Worm (Caenorhabditis elegans): ENCODE results near the gene W02B12.12.
A peak's percentile ranks its signal among the peaks of the same experiment; 100 is the strongest.
"Not testable (repeated sequence)": the region's sequence is repeated elsewhere in the genome, so short reads cannot be mapped to it uniquely, and the experiment has no call there.

The W02B12.12 gene

DNA sequence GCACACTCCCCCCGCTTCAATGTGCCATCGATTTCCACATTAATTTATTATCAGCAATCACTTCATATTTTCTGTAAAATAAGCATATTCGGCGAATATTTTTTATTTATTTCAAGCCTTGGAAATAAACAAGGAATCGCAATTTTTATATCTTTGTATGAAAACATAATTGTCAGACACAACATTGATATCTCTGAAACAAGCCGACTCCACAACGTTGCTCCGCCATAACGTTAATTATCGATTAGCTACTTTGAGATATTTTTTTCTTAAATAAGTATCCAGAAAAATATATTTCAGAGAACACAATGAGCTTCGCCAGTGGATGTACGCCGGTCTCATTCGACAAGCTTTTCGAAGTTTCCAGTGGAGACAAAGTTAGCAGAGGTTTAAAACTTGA lies 35.1 kb downstream of the W02B12.12 start, which contains the start of gene adbp-1:
Gene adbp-1 (plus strand): TSS at position 301 of the 400 bp plus-strand sequence.
- no peak for TF ChIP-seq ceh-63 (GFP tag; optimal IDR thresholded peaks at IDR 0.05)
- TF ChIP-seq hlh-17 (GFP tag; optimal IDR thresholded peaks at IDR 0.05; ENCODE audit: borderline replicate concordance) = no peak
- TF ChIP-seq nhr-77 (tag; optimal IDR thresholded peaks at IDR 0.05) = no peak
- no peak for TF ChIP-seq unc-62 (GFP tag; optimal IDR thresholded peaks at IDR 0.05)
- TF ChIP-seq vab-15 (tag; optimal IDR thresholded peaks at IDR 0.05) = no peak
- TF ChIP-seq ama-1 (optimal IDR thresholded peaks at IDR 0.05) = no peak
- no peak for TF ChIP-seq ceh-90 (tag; optimal IDR thresholded peaks at IDR 0.05)
- no peak for TF ChIP-seq lsy-2 (tag; optimal IDR thresholded peaks at IDR 0.05)

DNA sequence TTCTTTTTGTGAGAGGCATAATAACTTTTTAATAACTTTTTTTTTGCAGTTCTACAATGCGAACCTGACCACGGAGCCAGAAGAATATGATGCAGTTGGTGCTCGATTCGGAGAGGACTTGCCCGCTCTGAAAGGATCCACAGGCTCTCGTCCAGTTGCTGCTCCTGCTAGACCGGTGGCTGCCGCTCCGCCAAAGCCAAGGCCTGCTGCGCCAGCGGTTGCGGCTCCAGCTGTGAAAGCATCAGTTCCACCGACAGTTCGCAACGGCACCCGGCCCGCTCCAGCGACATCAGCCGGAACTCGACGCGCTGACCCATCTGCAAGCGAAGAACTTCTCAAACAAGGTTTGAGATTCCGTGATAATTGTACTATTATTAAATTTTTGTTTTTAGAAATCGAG lies 35.8 kb downstream of the W02B12.12 start:
- TF ChIP-seq fkh-10 (GFP tag; optimal IDR thresholded peaks at IDR 0.05) (no peak), ceh-8 (GFP tag; optimal IDR thresholded peaks at IDR 0.05) (peak; percentile 28), nhr-12 (tag; optimal IDR thresholded peaks at IDR 0.05) (no peak)

ce11 chrII:11442425-11442824 lies 36.6 kb downstream of the W02B12.12 start, which contains the start of gene ebp-2:
Gene ebp-2, plus strand, starts transcription at chrII:11442725.
- TF ChIP-seq xbp-1 (tag; optimal IDR thresholded peaks at IDR 0.05); lin-14 (GFP tag; optimal IDR thresholded peaks at IDR 0.05); pax-3 (tag; optimal IDR thresholded peaks at IDR 0.05): not testable (repeated sequence)

DNA sequence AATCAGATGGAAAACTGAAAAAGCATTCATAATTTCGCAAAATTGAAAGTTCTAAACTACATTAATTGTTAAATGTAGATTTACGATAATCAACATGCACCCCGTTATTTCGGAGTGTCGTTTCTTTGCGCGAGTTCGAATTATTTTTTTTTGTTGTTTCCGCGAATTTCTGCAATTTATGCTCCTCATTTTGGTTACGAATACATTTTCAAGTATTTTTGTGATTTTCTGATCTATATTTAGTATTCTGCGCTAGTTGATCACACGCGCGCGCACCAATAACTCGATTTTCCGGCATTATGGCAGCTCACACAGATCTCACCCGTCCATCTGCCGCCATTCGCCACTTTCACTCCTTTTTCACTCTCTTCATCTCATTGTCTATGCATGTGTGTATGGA lies 38.7 kb downstream of the W02B12.12 start, which contains the start of gene VW02B12L.2:
Gene VW02B12L.2 (minus strand): TSS at position 65 of the 400 bp plus-strand sequence.
- TF ChIP-seq dsc-1 (tag; optimal IDR thresholded peaks at IDR 0.05) (peak; percentile 18), fkh-4 (tag; optimal IDR thresholded peaks at IDR 0.05; ENCODE audit: borderline replicate concordance) (no peak), ceh-63 (GFP tag; optimal IDR thresholded peaks at IDR 0.05) (no peak), nhr-71 (tag; optimal IDR thresholded peaks at IDR 0.05) (peak; percentile 59), snpc-4 (tag; optimal IDR thresholded peaks at IDR 0.05) (peak; percentile 7), mab-9 (GFP tag; IDR thresholded peaks at IDR 0.05) (no peak), fkh-8 (tag; optimal IDR thresholded peaks at IDR 0.05) (peak; percentile 4), elt-2 (tag; optimal IDR thresholded peaks at IDR 0.05) (no peak), pag-3 (tag; optimal IDR thresholded peaks at IDR 0.05; ENCODE audit: borderline replicate concordance, insufficient read depth) (no peak), ztf-11 (tag; optimal IDR thresholded peaks at IDR 0.05) (no peak), xbp-1 (tag; optimal IDR thresholded peaks at IDR 0.05) (peak; percentile 25), nhr-12 (tag; optimal IDR thresholded peaks at IDR 0.05) (no peak), lir-3 (tag; optimal IDR thresholded peaks at IDR 0.05; ENCODE audit: poor library complexity) (no peak), ztf-4 (tag; optimal IDR thresholded peaks at IDR 0.05) (no peak), ceh-82 (tag; optimal IDR thresholded peaks at IDR 0.05) (peak in 2 of 3 experiments; percentile 4 to 48), pqm-1 (tag; optimal IDR thresholded peaks at IDR 0.05) (no peak), dpl-1 (GFP tag; optimal IDR thresholded peaks at IDR 0.05) (peak; percentile 80 to 90 (median 89)), isw-1 (GFP tag; IDR thresholded peaks at IDR 0.05) (no peak), snu-23 (GFP tag; optimal IDR thresholded peaks at IDR 0.05) (peak; percentile 57), blmp-1 (tag; optimal IDR thresholded peaks at IDR 0.05) (peak; percentile 71), skn-1 (tag; optimal IDR thresholded peaks at IDR 0.05) (peak; percentile 58), lin-14 (GFP tag; optimal IDR thresholded peaks at IDR 0.05) (peak; percentile 61), hlh-17 (GFP tag; optimal IDR thresholded peaks at IDR 0.05; ENCODE audit: borderline replicate concordance) (no peak), zag-1 (tag; optimal IDR thresholded peaks at IDR 0.05) (no peak), efl-1 (optimal IDR thresholded peaks at IDR 0.05) (peak; percentile 43 to 91), efl-1 (GFP tag; optimal IDR thresholded peaks at IDR 0.05 in 1 of 2) (peak; percentile 90 to 99), irx-1 (tag; optimal IDR thresholded peaks at IDR 0.05) (no peak), sptf-1 (tag; optimal IDR thresholded peaks at IDR 0.05) (no peak), C16A3.4 (tag; optimal IDR thresholded peaks at IDR 0.05) (peak; percentile 54), ces-1 (GFP tag; optimal IDR thresholded peaks at IDR 0.05) (no peak), mdl-1 (tag; optimal IDR thresholded peaks at IDR 0.05) (no peak), nhr-237 (tag; optimal IDR thresholded peaks at IDR 0.05) (no peak), unc-86 (tag; optimal IDR thresholded peaks at IDR 0.05) (no peak), lin-35 (GFP tag; optimal IDR thresholded peaks at IDR 0.05) (peak; percentile 89 to 96), unc-98 (GFP tag; IDR thresholded peaks at IDR 0.05) (no peak), ets-5 (GFP tag; IDR thresholded peaks at IDR 0.05) (no peak), nhr-28 (tag; optimal IDR thresholded peaks at IDR 0.05) (no peak), nhr-84 (tag; optimal IDR thresholded peaks at IDR 0.05) (no peak), nhr-77 (tag; optimal IDR thresholded peaks at IDR 0.05) (peak; percentile 23)

Data from whole organism, L1 larva.